Worm (Caenorhabditis elegans): ENCODE data around the gene nep-13.

DNA sequence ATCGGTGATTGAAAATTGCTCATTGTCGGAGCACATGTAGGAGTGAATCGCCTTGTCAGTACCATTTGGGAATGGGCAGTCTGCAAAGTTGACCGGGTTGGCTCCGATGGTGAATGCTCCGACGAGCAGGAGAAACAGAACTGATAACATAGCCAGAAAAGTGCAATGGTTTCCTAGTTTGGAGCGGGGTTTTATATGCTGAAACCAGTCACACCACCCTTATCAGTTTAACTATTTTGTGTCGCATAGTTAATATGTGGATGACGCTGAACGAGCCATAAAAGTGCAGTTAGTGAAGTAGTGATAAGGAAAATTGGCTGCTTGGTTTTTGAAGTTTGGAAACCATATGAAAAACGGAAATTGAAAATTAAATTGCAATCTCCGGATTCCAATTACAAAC, 36.6 kb upstream of the nep-13 start, which contains the start of gene C17F4.7:
- TF ChIP-seq ceh-100 (GFP tag; IDR thresholded peaks at IDR 0.05) (no peak), ets-4 (GFP tag; optimal IDR thresholded peaks at IDR 0.05) (peak; percentile 51), unc-130 (GFP tag; optimal IDR thresholded peaks at IDR 0.05) (no peak), dpl-1 (GFP tag; optimal IDR thresholded peaks at IDR 0.05) (no peak), F49E8.2 (tag; optimal IDR thresholded peaks at IDR 0.05; ENCODE audit: insufficient read depth) (no peak), efl-1 (GFP tag; optimal IDR thresholded peaks at IDR 0.05) (no peak), sea-2 (GFP tag; IDR thresholded peaks at IDR 0.05) (no peak)
